Worm (Caenorhabditis elegans) whole organism, L1 larva: Measurements from ENCODE around the gene srx-82.
A peak's percentile ranks its signal among the peaks of the same experiment; 100 is the strongest.

Source experiments
- C04F5.9 ChIP-seq: sonication (generic microtip); optimal IDR thresholded peaks from 2 replicates; lab custom pipeline; 2016; ENCODE audit warnings: missing genetic modification characterization, missing compliant biosample characterization
- C16A3.4 ChIP-seq: fragments of 150-350 bp; optimal IDR thresholded peaks from 2 replicates; lab custom pipeline; 2014; ENCODE audit warnings: missing biosample characterization, missing genetic modification characterization
- F16B12.6 ChIP-seq: fragments of 150-350 bp; optimal IDR thresholded peaks from 2 replicates; lab custom pipeline; 2014; ENCODE audit warnings: missing biosample characterization, missing genetic modification characterization
- Y116A8C.19 ChIP-seq: sonication (generic microtip); optimal IDR thresholded peaks from 2 replicates; lab custom pipeline; 2016; ENCODE audit warnings: missing compliant biosample characterization, missing genetic modification characterization, borderline replicate concordance
- blmp-1 ChIP-seq: fragments of 150-350 bp; optimal IDR thresholded peaks from 2 replicates; lab custom pipeline; 2014; ENCODE audit warnings: missing biosample characterization, missing genetic modification characterization
- ceh-8 ChIP-seq: fragments of 200-800 bp; sonication (Bioruptor generic); optimal IDR thresholded peaks from 2 replicates; lab custom pipeline; 2018; ENCODE audit warnings: mild to moderate bottlenecking, missing genetic modification characterization, moderate library complexity, missing compliant biosample characterization
- ceh-82 ChIP-seq, 3 experiments: fragments of 150-350 bp in 1 of 3; sonication (generic microtip) in 2 of 3; optimal IDR thresholded peaks; 2 replicates each; lab custom pipeline; 2014 to 2017; ENCODE audit warnings: missing biosample characterization in 3 of 3, missing genetic modification characterization in 3 of 3
- ceh-88 ChIP-seq: fragments of 200-800 bp; sonication (Bioruptor generic); IDR thresholded peaks from 2 replicates; pipeline ENCODE4 v1.3.6; 2022; ENCODE audit warnings: missing genetic modification characterization, missing compliant biosample characterization
- ces-1 ChIP-seq: fragments of 150-350 bp; optimal IDR thresholded peaks from 2 replicates; lab custom pipeline; 2014; ENCODE audit warnings: missing biosample characterization, missing genetic modification reagents, missing genetic modification characterization
- dpl-1 ChIP-seq, 3 experiments: fragments of 150-350 bp in 2 of 3; sonication (generic microtip) in 1 of 3; optimal IDR thresholded peaks; 2 replicates each; lab custom pipeline; 2014 to 2017; ENCODE audit warnings: missing biosample characterization in 3 of 3, missing genetic modification characterization in 3 of 3, missing genetic modification reagents in 3 of 3
- dsc-1 ChIP-seq: sonication (generic microtip); optimal IDR thresholded peaks from 2 replicates; lab custom pipeline; 2016; ENCODE audit warnings: mild to moderate bottlenecking, missing genetic modification characterization, missing compliant biosample characterization
- efl-1 ChIP-seq, 4 experiments: fragments of 150-350 bp; optimal IDR thresholded peaks in 3 of 4; peaks in 1 of 4; 1 replicate in 1 of 4; 2 replicates in 3 of 4; lab custom pipeline; 2014; ENCODE audit warnings: missing biosample characterization in 2 of 4, missing genetic modification characterization in 2 of 4, missing genetic modification reagents in 2 of 4
- egl-13 ChIP-seq: sonication (generic microtip); optimal IDR thresholded peaks from 2 replicates; lab custom pipeline; 2016; ENCODE audit warnings: missing genotype, missing genetic modification reagents, missing genetic modification characterization, missing compliant biosample characterization
- egl-27 ChIP-seq, 2 experiments: fragments of 150-350 bp in 1 of 2; sonication (generic microtip); optimal IDR thresholded peaks; 3 replicates each; lab custom pipeline; 2017 to 2018; ENCODE audit warnings: missing biosample characterization in 2 of 2, missing genetic modification characterization in 2 of 2, missing genetic modification reagents in 2 of 2
- elt-3 ChIP-seq, 6 experiments: fragments of 150-350 bp in 1 of 6; sonication (generic microtip); optimal IDR thresholded peaks; 2 replicates each; lab custom pipeline; 2017 to 2018; ENCODE audit warnings: missing biosample characterization in 6 of 6, missing genetic modification characterization in 6 of 6, inconsistent platforms in 1 of 6
- fkh-10 ChIP-seq: sonication (generic microtip); optimal IDR thresholded peaks from 2 replicates; lab custom pipeline; 2017; ENCODE audit warnings: missing biosample characterization, missing genetic modification reagents, missing genetic modification characterization
- fkh-8 ChIP-seq: sonication (generic microtip); optimal IDR thresholded peaks from 2 replicates; lab custom pipeline; 2016; ENCODE audit warnings: mild to moderate bottlenecking, missing genetic modification characterization, missing compliant biosample characterization
- hpl-2 ChIP-seq: fragments of 150-350 bp; optimal IDR thresholded peaks from 2 replicates; lab custom pipeline; 2014; ENCODE audit warnings: missing biosample characterization, missing genetic modification reagents, missing genetic modification characterization
- jun-1 ChIP-seq: fragments of 150-350 bp; optimal IDR thresholded peaks from 2 replicates; lab custom pipeline; 2014; ENCODE audit warnings: missing biosample characterization, missing genetic modification reagents, missing genetic modification characterization
- lin-13 ChIP-seq: fragments of 150-350 bp; optimal IDR thresholded peaks from 2 replicates; lab custom pipeline; 2014; ENCODE audit warnings: missing biosample characterization, missing genetic modification reagents, missing genetic modification characterization
- lin-14 ChIP-seq: fragments of 200-800 bp; sonication (Bioruptor generic); optimal IDR thresholded peaks from 2 replicates; lab custom pipeline; 2018; ENCODE audit warnings: mild to moderate bottlenecking, missing genetic modification characterization, moderate library complexity, missing compliant biosample characterization
- lin-35 ChIP-seq, 2 experiments: fragments of 150-350 bp; optimal IDR thresholded peaks; 2 replicates each; lab custom pipeline; 2014; ENCODE audit warnings: missing biosample characterization in 2 of 2, missing genetic modification characterization in 2 of 2, missing genetic modification reagents in 2 of 2
- lir-3 ChIP-seq: sonication (generic microtip); optimal IDR thresholded peaks from 2 replicates; lab custom pipeline; 2016; ENCODE audit warnings: mild to moderate bottlenecking, missing genetic modification characterization, moderate library complexity, missing compliant biosample characterization; ENCODE audit not compliant: poor library complexity
- mab-9 ChIP-seq: fragments of 200-800 bp; sonication (Bioruptor generic); IDR thresholded peaks from 2 replicates; pipeline ENCODE4 v1.3.6; 2022; ENCODE audit warnings: missing genetic modification reagents, missing genetic modification characterization, missing compliant biosample characterization
- mep-1 ChIP-seq: fragments of 150-350 bp; optimal IDR thresholded peaks from 2 replicates; lab custom pipeline; 2014; ENCODE audit warnings: missing biosample characterization, missing genetic modification characterization
- nhr-12 ChIP-seq: sonication (generic microtip); optimal IDR thresholded peaks from 2 replicates; lab custom pipeline; 2017; ENCODE audit warnings: missing biosample characterization, missing genetic modification characterization
- nhr-20 ChIP-seq: sonication (generic microtip); optimal IDR thresholded peaks from 2 replicates; lab custom pipeline; 2016; ENCODE audit warnings: mild to moderate bottlenecking, missing genetic modification characterization, missing compliant biosample characterization
- nhr-237 ChIP-seq: fragments of 150-350 bp; optimal IDR thresholded peaks from 2 replicates; lab custom pipeline; 2014; ENCODE audit warnings: missing biosample characterization, missing genetic modification characterization
- nhr-47 ChIP-seq: sonication (generic microtip); optimal IDR thresholded peaks from 2 replicates; lab custom pipeline; 2016; ENCODE audit warnings: mild to moderate bottlenecking, missing genetic modification characterization, moderate library complexity, missing compliant biosample characterization
- nhr-71 ChIP-seq: sonication (generic microtip); optimal IDR thresholded peaks from 2 replicates; lab custom pipeline; 2016; ENCODE audit warnings: mild to moderate bottlenecking, missing genetic modification characterization, moderate library complexity, missing compliant biosample characterization
- nhr-84 ChIP-seq: sonication (generic microtip); optimal IDR thresholded peaks from 2 replicates; lab custom pipeline; 2017; ENCODE audit warnings: missing biosample characterization, missing genetic modification characterization
- nhr-85 ChIP-seq: sonication (generic microtip); peaks from one replicate; lab custom pipeline; 2016; ENCODE audit warnings: missing genetic modification characterization, inconsistent platforms, missing compliant biosample characterization
- pax-3 ChIP-seq: fragments of 200-800 bp; sonication (Bioruptor generic); optimal IDR thresholded peaks from 2 replicates; lab custom pipeline; 2018; ENCODE audit warnings: mild to moderate bottlenecking, missing genetic modification characterization, moderate library complexity, missing compliant biosample characterization
- rnt-1 ChIP-seq: sonication (generic microtip); optimal IDR thresholded peaks from 2 replicates; lab custom pipeline; 2016; ENCODE audit warnings: mild to moderate bottlenecking, missing genetic modification characterization, moderate library complexity, missing compliant biosample characterization
- skn-1 ChIP-seq: fragments of 150-350 bp; optimal IDR thresholded peaks from 2 replicates; lab custom pipeline; 2014; ENCODE audit warnings: missing biosample characterization, missing genetic modification characterization
- snu-23 ChIP-seq: sonication (generic microtip); optimal IDR thresholded peaks from 2 replicates; lab custom pipeline; 2016; ENCODE audit warnings: missing genetic modification characterization, missing compliant biosample characterization
- sptf-1 ChIP-seq: fragments of 150-350 bp; optimal IDR thresholded peaks from 2 replicates; lab custom pipeline; 2014; ENCODE audit warnings: missing biosample characterization, missing genetic modification characterization
- swsn-7 ChIP-seq: sonication (generic microtip); optimal IDR thresholded peaks from 2 replicates; lab custom pipeline; 2016; ENCODE audit warnings: missing genetic modification characterization, missing compliant biosample characterization
- tlp-1 ChIP-seq: fragments of 150-350 bp; optimal IDR thresholded peaks from 2 replicates; lab custom pipeline; 2014; ENCODE audit warnings: missing biosample characterization, missing genetic modification characterization
- unc-86 ChIP-seq: sonication (generic microtip); optimal IDR thresholded peaks from 2 replicates; lab custom pipeline; 2016; ENCODE audit warnings: missing genetic modification characterization, missing compliant biosample characterization
- unc-98 ChIP-seq: fragments of 200-800 bp; sonication (Bioruptor generic); IDR thresholded peaks from 2 replicates; pipeline ENCODE4 v1.3.6; 2022; ENCODE audit warnings: missing genetic modification characterization, missing compliant biosample characterization
- vab-15 ChIP-seq: sonication (generic microtip); optimal IDR thresholded peaks from 2 replicates; lab custom pipeline; 2017; ENCODE audit warnings: missing genotype, mild to moderate bottlenecking, missing genetic modification characterization, missing compliant biosample characterization
- xbp-1 ChIP-seq: sonication (generic microtip); optimal IDR thresholded peaks from 2 replicates; lab custom pipeline; 2016; ENCODE audit warnings: missing genetic modification characterization, missing compliant biosample characterization
- zip-4 ChIP-seq: fragments of 200-800 bp; sonication (Bioruptor generic); optimal IDR thresholded peaks from 2 replicates; lab custom pipeline; 2018; ENCODE audit warnings: mild to moderate bottlenecking, missing genetic modification characterization, moderate library complexity, missing compliant biosample characterization
- ztf-11 ChIP-seq, 2 experiments: sonication (generic microtip); optimal IDR thresholded peaks; 2 replicates each; lab custom pipeline; 2016 to 2017; ENCODE audit warnings: missing genetic modification characterization in 2 of 2, missing biosample characterization in 1 of 2, missing compliant biosample characterization in 1 of 2

srx-82 gene

DNA sequence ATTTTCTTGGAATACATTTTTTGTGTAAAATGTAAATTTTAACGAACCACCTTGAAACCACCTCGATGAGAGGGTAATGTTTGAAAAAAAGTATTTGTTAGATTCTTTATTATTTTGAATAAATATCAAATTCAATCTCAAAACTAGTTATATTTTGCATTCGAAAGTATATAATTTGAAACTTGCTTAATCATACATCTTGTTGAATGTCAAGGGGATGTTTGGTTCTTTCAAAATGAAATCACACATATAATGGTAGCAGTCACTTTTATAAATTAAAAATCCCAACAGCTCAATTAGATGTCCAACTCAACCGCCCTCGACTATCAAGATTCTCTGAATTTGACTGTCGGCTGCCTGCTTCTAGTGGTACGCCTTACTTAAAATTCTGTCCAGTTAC is 25.0 kb upstream of the srx-82 start, which contains the start of gene srx-87:
srx-87 (plus strand) TSS at position 301 of the 400 bp plus-strand sequence.
- TF ChIP-seq efl-1 (optimal IDR thresholded peaks at IDR 0.05; lab: Kevin White, UChicago) (no peak), efl-1 (GFP tag; optimal IDR thresholded peaks at IDR 0.05 in 1 of 2; lab: Kevin White, UChicago) (peak in 1 of 2 experiments; percentile 17), ceh-82 (tag; optimal IDR thresholded peaks at IDR 0.05; lab: Kevin White, UChicago) (no peak), ces-1 (GFP tag; lab: Kevin White, UChicago) (no peak)

ce11 chrV:11570169-11570651 is 19.3 kb upstream of the srx-82 start, which contains the start of the genes nhr-101 and pms-2:
nhr-101 (plus strand) TSS chrV:11570476.
pms-2 (minus strand) TSS chrV:11570601.
- TF ChIP-seq zip-4 (no peak), egl-13 (tag; lab: Kevin White, UChicago) (no peak), nhr-71 (tag; lab: Kevin White, UChicago) (peak; percentile 73), elt-3 (tag; optimal IDR thresholded peaks at IDR 0.05; lab: Kevin White, UChicago) (peak in 1 of 6 experiments; percentile 24), lin-14 (GFP tag; lab: Kevin White, UChicago) (peak; percentile 61), nhr-20 (tag; lab: Kevin White, UChicago) (peak; percentile 51), xbp-1 (tag; lab: Kevin White, UChicago) (no peak), hpl-2 (GFP tag; lab: Kevin White, UChicago) (no peak), nhr-85 (tag; lab: Kevin White, UChicago) (peak; percentile 76), lin-35 (GFP tag; optimal IDR thresholded peaks at IDR 0.05; lab: Kevin White, UChicago) (peak in 1 of 2 experiments; percentile 19), mep-1 (tag; lab: Kevin White, UChicago) (peak; percentile 13), blmp-1 (tag; lab: Kevin White, UChicago) (peak; percentile 38), dpl-1 (GFP tag; optimal IDR thresholded peaks at IDR 0.05; lab: Kevin White, UChicago) (peak in 2 of 3 experiments; percentile 6 to 14), rnt-1 (peak; percentile 4), snu-23 (peak; percentile 50), dsc-1 (tag; lab: Kevin White, UChicago) (peak; percentile 73), ceh-88 (GFP tag; lab: Robert Waterston, UW) (no peak), unc-86 (tag; lab: Kevin White, UChicago) (no peak), sptf-1 (tag; lab: Kevin White, UChicago) (no peak), efl-1 (optimal IDR thresholded peaks at IDR 0.05; lab: Kevin White, UChicago) (no peak), efl-1 (GFP tag; optimal IDR thresholded peaks at IDR 0.05 in 1 of 2; lab: Kevin White, UChicago) (peak in 1 of 2 experiments; percentile 87), skn-1 (tag; lab: Kevin White, UChicago) (peak; percentile 76)
- TF ChIP-seq, all 84 proteins: peak for 14

DNA sequence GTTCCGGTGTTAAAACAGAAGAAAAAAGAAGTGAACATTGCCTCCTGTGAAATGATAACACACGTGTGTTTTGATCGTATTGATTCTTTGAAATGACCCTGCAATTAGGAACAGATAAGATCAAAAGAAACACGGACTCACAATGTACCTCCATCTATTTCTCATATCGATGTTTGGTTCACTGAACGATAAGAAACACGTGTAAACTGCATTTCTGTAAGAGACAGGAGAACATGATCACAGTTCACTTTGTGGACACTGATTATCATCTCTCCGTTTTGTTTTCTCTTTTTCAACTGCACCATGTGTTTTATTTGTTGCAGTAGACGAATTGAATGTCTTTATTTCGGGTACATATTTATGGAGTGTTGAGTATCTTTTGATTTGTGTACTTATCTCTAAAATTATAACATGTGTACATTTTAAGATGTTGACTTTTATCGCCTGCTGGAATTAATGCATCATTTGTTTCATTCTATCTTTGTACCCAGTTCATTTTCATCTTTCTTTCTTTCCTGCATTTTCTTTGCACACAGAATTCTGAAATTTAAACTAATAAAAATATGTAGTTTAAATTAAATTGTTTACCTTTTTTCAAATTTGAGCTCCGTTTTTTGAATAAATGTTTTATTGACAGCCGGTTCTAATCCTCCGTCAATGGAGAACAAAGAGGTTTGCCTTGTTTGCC is 16.6 kb upstream of the srx-82 start, which contains the start of the genes H12C20.7 and nhr-68:
H12C20.7 (minus strand) TSS at position 188 of the 688 bp plus-strand sequence.
nhr-68 (plus strand) TSS at position 638 of the 688 bp plus-strand sequence.
- TF ChIP-seq C16A3.4 (tag; lab: Kevin White, UChicago) (peak; percentile 92), Y116A8C.19 (no peak), nhr-85 (tag; lab: Kevin White, UChicago) (peak; percentile 99), mab-9 (peak; percentile 44; the same call in 1 of the 2 replicates), nhr-12 (no peak), swsn-7 (tag; lab: Kevin White, UChicago) (peak; percentile 61), ztf-11 (tag; optimal IDR thresholded peaks at IDR 0.05; lab: Kevin White, UChicago) (no peak), nhr-47 (tag; lab: Kevin White, UChicago) (peak; percentile 85), tlp-1 (no peak), pax-3 (tag; lab: Kevin White, UChicago) (no peak), elt-3 (tag; optimal IDR thresholded peaks at IDR 0.05; lab: Kevin White, UChicago) (peak; percentile 84 to 99 (median 93)), snu-23 (peak; percentile 96), ceh-8 (no peak), lir-3 (tag; lab: Kevin White, UChicago) (peak; percentile 74), dsc-1 (tag; lab: Kevin White, UChicago) (peak; percentile 96), nhr-20 (tag; lab: Kevin White, UChicago) (peak; percentile 99), zip-4 (peak; percentile 51), fkh-8 (tag; lab: Kevin White, UChicago) (no peak), vab-15 (tag; lab: Kevin White, UChicago) (no peak), fkh-10 (GFP tag; lab: Kevin White, UChicago) (no peak), C04F5.9 (tag; lab: Kevin White, UChicago) (no peak), lin-13 (GFP tag; lab: Kevin White, UChicago) (peak; percentile 48), unc-98 (GFP tag; lab: Robert Waterston, UW) (no peak), nhr-237 (tag; lab: Kevin White, UChicago) (no peak), egl-27 (tag; optimal IDR thresholded peaks at IDR 0.05; lab: Kevin White, UChicago) (peak; percentile 38 to 68), nhr-84 (tag; lab: Kevin White, UChicago) (no peak), F16B12.6 (tag; lab: Kevin White, UChicago) (no peak), jun-1 (tag; lab: Kevin White, UChicago) (peak; percentile 42)
